Fruit fly (Drosophila melanogaster) whole organism, embryonic: Measurements from ENCODE around the gene CG11241.

Experiments
- Abd-B ChIP-seq: fragments of 200-800 bp; sonication (Bioruptor generic); optimal IDR thresholded peaks from 2 replicates; lab custom pipeline; 2018; ENCODE audit warnings: missing biosample characterization, mild to moderate bottlenecking, missing genetic modification characterization, moderate library complexity
- Adf1 ChIP-seq: fragments of 200-800 bp; sonication (Bioruptor generic); IDR thresholded peaks from 2 replicates; pipeline ENCODE4 v1.3.6; 2022; ENCODE audit warnings: missing biosample characterization, missing genetic modification characterization
- CG10209 ChIP-seq: fragments of 200-800 bp; sonication (Bioruptor generic); optimal IDR thresholded peaks from 3 replicates; lab custom pipeline; 2017; ENCODE audit warnings: missing biosample characterization, mild to moderate bottlenecking, missing genetic modification characterization, missing genetic modification reagents
- CG10959 ChIP-seq: fragments of 200-800 bp; sonication (Bioruptor generic); IDR thresholded peaks from 2 replicates; pipeline ENCODE4 v1.3.6; 2022; ENCODE audit warnings: missing biosample characterization, missing genetic modification characterization
- CG12155 ChIP-seq: fragments of 200-800 bp; sonication (Bioruptor generic); optimal IDR thresholded peaks from 3 replicates; lab custom pipeline; 2016; ENCODE audit warnings: missing biosample characterization, missing genetic modification characterization
- CG12299 ChIP-seq: fragments of 200-800 bp; sonication (Bioruptor generic); optimal IDR thresholded peaks from 2 replicates; lab custom pipeline; 2018; ENCODE audit warnings: missing biosample characterization, mild to moderate bottlenecking, missing genetic modification characterization
- CG1233 ChIP-seq: fragments of 200-800 bp; sonication (Bioruptor generic); optimal IDR thresholded peaks from 4 replicates; lab custom pipeline; 2018; ENCODE audit warnings: missing biosample characterization, mild to moderate bottlenecking, missing genetic modification characterization
- CG12391 ChIP-seq: fragments of 200-800 bp; sonication (Bioruptor generic); optimal IDR thresholded peaks from 3 replicates; lab custom pipeline; 2018; ENCODE audit warnings: missing biosample characterization, mild to moderate bottlenecking, missing genetic modification characterization, moderate library complexity
- CG14441 ChIP-seq: fragments of 200-800 bp; sonication (Bioruptor generic); IDR thresholded peaks from 2 replicates; pipeline ENCODE4 v1.3.6; 2022; ENCODE audit warnings: missing biosample characterization, missing genetic modification characterization
- CG15269 ChIP-seq: fragments of 200-800 bp; sonication (Bioruptor generic); optimal IDR thresholded peaks from 2 replicates; lab custom pipeline; 2018; ENCODE audit warnings: missing biosample characterization, mild to moderate bottlenecking, missing genetic modification characterization, moderate library complexity
- CG1529 ChIP-seq: fragments of 200-800 bp; sonication (Bioruptor generic); optimal IDR thresholded peaks from 3 replicates; lab custom pipeline; 2018; ENCODE audit warnings: missing biosample characterization, missing genetic modification characterization
- CG16815 ChIP-seq: fragments of 200-800 bp; sonication (Bioruptor generic); optimal IDR thresholded peaks from 3 replicates; lab custom pipeline; 2017; ENCODE audit warnings: missing biosample characterization, mild to moderate bottlenecking, missing genetic modification characterization
- CG18619 ChIP-seq: fragments of 200-800 bp; sonication (Bioruptor generic); optimal IDR thresholded peaks from 3 replicates; lab custom pipeline; 2017; ENCODE audit warnings: missing biosample characterization, mild to moderate bottlenecking, missing genetic modification characterization
- CG31388 ChIP-seq: fragments of 200-800 bp; sonication (Bioruptor generic); optimal IDR thresholded peaks from 2 replicates; lab custom pipeline; 2016; ENCODE audit warnings: missing biosample characterization, missing genetic modification characterization
- CG32772 ChIP-seq: fragments of 200-800 bp; sonication (Bioruptor generic); IDR thresholded peaks from 2 replicates; pipeline ENCODE4 v1.3.6; 2022; ENCODE audit warnings: missing biosample characterization, missing genetic modification characterization
- CG34224 ChIP-seq: fragments of 200-800 bp; sonication (Bioruptor generic); IDR thresholded peaks from 3 replicates; pipeline ENCODE4 v1.3.6; 2022; ENCODE audit warnings: missing biosample characterization, missing genetic modification characterization; ENCODE audit not compliant: partially characterized antibody
- CG3726 ChIP-seq: fragments of 200-800 bp; sonication (Bioruptor generic); IDR thresholded peaks from 3 replicates; pipeline ENCODE4, ENCODE4 v1.3.6; 2022; ENCODE audit warnings: missing biosample characterization, missing genetic modification characterization
- CG4707 ChIP-seq: fragments of 200-800 bp; sonication (Bioruptor generic); optimal IDR thresholded peaks from 2 replicates; lab custom pipeline; 2018; ENCODE audit warnings: missing biosample characterization, mild to moderate bottlenecking, missing genetic modification characterization, moderate library complexity
- CG5245 ChIP-seq: fragments of 200-800 bp; sonication (Bioruptor generic); optimal IDR thresholded peaks from 3 replicates; lab custom pipeline; 2016; ENCODE audit warnings: missing biosample characterization, missing genetic modification characterization
- CG6765 ChIP-seq: fragments of 200-800 bp; sonication (Bioruptor generic); optimal IDR thresholded peaks from 3 replicates; lab custom pipeline; 2017; ENCODE audit warnings: missing biosample characterization, mild to moderate bottlenecking, missing genetic modification characterization
- CG8478 ChIP-seq: fragments of >200 bp; optimal IDR thresholded peaks from 2 replicates; lab custom pipeline; 2018
- CG8765 ChIP-seq: fragments of 200-800 bp; sonication (Bioruptor generic); IDR thresholded peaks from 2 replicates; pipeline ENCODE4 v1.3.6; 2022; ENCODE audit warnings: missing biosample characterization, missing genetic modification characterization
- CG9437 ChIP-seq: fragments of 200-800 bp; sonication (Bioruptor generic); optimal IDR thresholded peaks from 2 replicates; lab custom pipeline; 2018; ENCODE audit warnings: missing biosample characterization, mild to moderate bottlenecking, missing genetic modification characterization
- CG9817 ChIP-seq: fragments of 200-800 bp; sonication (Bioruptor generic); optimal IDR thresholded peaks from 2 replicates; lab custom pipeline; 2018; ENCODE audit warnings: missing biosample characterization, mild to moderate bottlenecking, missing genetic modification characterization, moderate library complexity
- CTCF ChIP-seq: fragments of 200-800 bp; sonication (Bioruptor generic); optimal IDR thresholded peaks from 2 replicates; lab custom pipeline; 2017; ENCODE audit warnings: missing biosample characterization, mild to moderate bottlenecking, missing genetic modification characterization, moderate library complexity
- CkIIα-i1 ChIP-seq: fragments of 200-800 bp; sonication (Bioruptor generic); IDR thresholded peaks from 2 replicates; pipeline ENCODE4 v1.3.6; 2022; ENCODE audit warnings: missing biosample characterization, missing genetic modification characterization
- CrebB ChIP-seq: fragments of 200-800 bp; sonication (Bioruptor generic); optimal IDR thresholded peaks from 3 replicates; lab custom pipeline; 2018; ENCODE audit warnings: missing biosample characterization, mild to moderate bottlenecking, missing genetic modification characterization
- D19A ChIP-seq: fragments of 200-800 bp; optimal IDR thresholded peaks from 3 replicates; lab custom pipeline; 2019; ENCODE audit warnings: missing biosample characterization, mild to moderate bottlenecking, missing genetic modification characterization, moderate library complexity
- Dfd ChIP-seq, 2 experiments: fragments of >200 bp; optimal IDR thresholded peaks; 2 replicates each; lab custom pipeline; 2017; ENCODE audit warnings: missing biosample characterization in 2 of 2, missing genetic modification characterization in 2 of 2
- Fer2 ChIP-seq: fragments of 200-800 bp; sonication (Bioruptor generic); optimal IDR thresholded peaks from 2 replicates; lab custom pipeline; 2018; ENCODE audit warnings: missing biosample characterization, mild to moderate bottlenecking, missing genetic modification characterization, moderate library complexity
- Fer3 ChIP-seq: fragments of 200-800 bp; sonication (Bioruptor generic); optimal IDR thresholded peaks from 2 replicates; lab custom pipeline; 2018; ENCODE audit warnings: missing biosample characterization, mild to moderate bottlenecking, missing genetic modification characterization, moderate library complexity
- Hsf ChIP-seq: fragments of 200-800 bp; sonication (Bioruptor generic); optimal IDR thresholded peaks from 3 replicates; lab custom pipeline; 2016; ENCODE audit warnings: missing biosample characterization, missing genetic modification characterization
- Max ChIP-seq: fragments of 200-800 bp; sonication (Bioruptor generic); optimal IDR thresholded peaks from 2 replicates; lab custom pipeline; 2016; ENCODE audit warnings: missing biosample characterization, mild to moderate bottlenecking, missing genetic modification characterization
- Pdp1 ChIP-seq, 2 experiments: fragments of 200-800 bp; sonication (Bioruptor generic); optimal IDR thresholded peaks; 3 replicates each; lab custom pipeline; 2016; ENCODE audit warnings: missing biosample characterization in 2 of 2, missing genetic modification characterization in 2 of 2, mild to moderate bottlenecking in 1 of 2, moderate library complexity in 1 of 2
- Sry-β ChIP-seq: fragments of 200-800 bp; sonication (Bioruptor generic); optimal IDR thresholded peaks from 2 replicates; lab custom pipeline; 2018; ENCODE audit warnings: missing biosample characterization, mild to moderate bottlenecking, missing genetic modification characterization, moderate library complexity
- ara ChIP-seq: fragments of 200-800 bp; sonication (Bioruptor generic); IDR thresholded peaks from 2 replicates; pipeline ENCODE4 v1.3.6; 2022; ENCODE audit warnings: missing biosample characterization, missing genetic modification characterization
- chinmo ChIP-seq: fragments of 200-800 bp; sonication (Bioruptor generic); IDR thresholded peaks from 4 replicates; pipeline ENCODE4 v1.3.6; 2022; ENCODE audit warnings: missing biosample characterization, missing genetic modification characterization; ENCODE audit not compliant: partially characterized antibody
- dysf ChIP-seq: fragments of 200-800 bp; sonication (Bioruptor generic); IDR thresholded peaks from 3 replicates; pipeline ENCODE4 v1.3.6; 2022; ENCODE audit warnings: missing biosample characterization, missing genetic modification characterization
- emc ChIP-seq: fragments of 200-800 bp; sonication (Bioruptor generic); optimal IDR thresholded peaks from 2 replicates; lab custom pipeline; 2016; ENCODE audit warnings: missing biosample characterization, missing genetic modification characterization
- eve ChIP-seq, 2 experiments: fragments of >200 bp; optimal IDR thresholded peaks; 2 replicates each; lab custom pipeline; 2017; ENCODE audit warnings: missing biosample characterization in 2 of 2, missing genetic modification characterization in 2 of 2
- gfzf ChIP-seq: fragments of 200-800 bp; sonication (Bioruptor generic); optimal IDR thresholded peaks from 2 replicates; lab custom pipeline; 2016; ENCODE audit warnings: missing biosample characterization, mild to moderate bottlenecking, missing genetic modification characterization, moderate library complexity
- grn ChIP-seq: fragments of 200-800 bp; sonication (Bioruptor generic); optimal IDR thresholded peaks from 3 replicates; lab custom pipeline; 2017; ENCODE audit warnings: missing biosample characterization, missing genetic modification characterization
- hkb ChIP-seq, 2 experiments: fragments of 200-800 bp in 1 of 2; fragments of >200 bp in 1 of 2; sonication (Bioruptor generic) in 1 of 2; IDR thresholded peaks in 1 of 2; optimal IDR thresholded peaks in 1 of 2; 2 replicates each; pipeline versions ENCODE4 v1.3.6 to Lab custom; 2017 to 2022; ENCODE audit warnings: missing biosample characterization in 1 of 2, missing genetic modification characterization in 1 of 2
- jigr1 ChIP-seq: fragments of 200-800 bp; sonication (Bioruptor generic); IDR thresholded peaks from 3 replicates; pipeline ENCODE4 v1.3.6; 2022; ENCODE audit warnings: missing biosample characterization, missing genetic modification characterization
- otp ChIP-seq: fragments of 200-800 bp; sonication (Bioruptor generic); IDR thresholded peaks from 3 replicates; pipeline ENCODE4, ENCODE4 v1.3.6; 2022; ENCODE audit warnings: missing biosample characterization, missing genetic modification characterization
- sens-2 ChIP-seq: fragments of 200-800 bp; sonication (Bioruptor generic); IDR thresholded peaks from 2 replicates; pipeline ENCODE4 v1.3.6; 2022; ENCODE audit warnings: missing biosample characterization, missing genetic modification characterization
- shn ChIP-seq: fragments of 200-800 bp; sonication (Bioruptor generic); optimal IDR thresholded peaks from 3 replicates; lab custom pipeline; 2016; ENCODE audit warnings: missing biosample characterization, missing genetic modification characterization
- trem ChIP-seq: fragments of 200-800 bp; optimal IDR thresholded peaks from 3 replicates; lab custom pipeline; 2019; ENCODE audit warnings: missing biosample characterization, mild to moderate bottlenecking, missing genetic modification characterization, moderate library complexity
- vnd ChIP-seq: fragments of 200-800 bp; sonication (Bioruptor generic); IDR thresholded peaks from 3 replicates; pipeline ENCODE4 v1.3.6; 2022; ENCODE audit warnings: missing biosample characterization, missing genetic modification characterization; ENCODE audit not compliant: partially characterized antibody
- wdn ChIP-seq: fragments of 200-800 bp; sonication (Bioruptor generic); IDR thresholded peaks from 2 replicates; pipeline ENCODE4 v1.3.6; 2022; ENCODE audit warnings: missing biosample characterization, missing genetic modification characterization

The CG11241 gene

dm6 chr3L:22717137-22717767 is 21.0 kb downstream of the CG11241 start, which contains the start of the genes ArfGAP3 and CG32452 (continued):
- TF ChIP-seq Abd-B (GFP tag; lab: Kevin White, UChicago) = peak; percentile 60
- no peak for TF ChIP-seq otp
- peak; percentile 63 for TF ChIP-seq shn (GFP tag; lab: Kevin White, UChicago)
- peak; percentile 94 for TF ChIP-seq Sry-β (GFP tag; lab: Kevin White, UChicago)
- TF ChIP-seq CG15269 = peak; percentile 75
- TF ChIP-seq CG12391 (tag; lab: Kevin White, UChicago) = peak; percentile 87
- peak; percentile 76 for TF ChIP-seq trem (tag; lab: Kevin White, UChicago)
- TF ChIP-seq CG14441 (GFP tag; lab: Robert Waterston, UW) = peak; percentile 79
- TF ChIP-seq grn = no peak
- TF ChIP-seq CG32772 = 0 out of 2 replicates have a peak, but pooled peaks have one; percentile 41
- TF ChIP-seq CG8765 (GFP tag; lab: Robert Waterston, UW) = peak; percentile 29; the same call in 1 of the 2 replicates
- TF ChIP-seq CG4707 = no peak
- TF ChIP-seq Max (GFP tag; lab: Kevin White, UChicago) = peak; percentile 83
- TF ChIP-seq chinmo (GFP tag; lab: Robert Waterston, UW) = 0 out of 4 replicates have a peak, but pooled peaks have one; percentile 54
- no peak for TF ChIP-seq eve (GFP tag; optimal IDR thresholded peaks at IDR 0.05; lab: Kevin White, UChicago)
- TF ChIP-seq vnd = peak; percentile 58; the same call in 1 of the 3 replicates
- TF ChIP-seq CTCF (GFP tag; lab: Kevin White, UChicago) = no peak
- TF ChIP-seq CG1233 (GFP tag; lab: Kevin White, UChicago) = peak; percentile 58
- peak; percentile 29 for TF ChIP-seq CG1529 (GFP tag; lab: Kevin White, UChicago)
- TF ChIP-seq CG5245 (GFP tag; lab: Kevin White, UChicago) = peak; percentile 30
- no peak for TF ChIP-seq CG3726 (GFP tag; lab: Robert Waterston, UW)
- peak; percentile 50 for TF ChIP-seq CrebB (tag; lab: Kevin White, UChicago)
- TF ChIP-seq wdn (GFP tag; lab: Robert Waterston, UW) = 0 out of 2 replicates have a peak, but pooled peaks have one; percentile 36
- peak; percentile 74 for TF ChIP-seq CG18619 (GFP tag; lab: Kevin White, UChicago)
- no peak for TF ChIP-seq hkb (optimal IDR thresholded peaks at IDR 0.05; lab: Kevin White, UChicago)
- peak; percentile 73 for TF ChIP-seq hkb (GFP tag; IDR thresholded peaks at IDR 0.05; lab: Robert Waterston, UW)
- TF ChIP-seq Fer3 (tag; lab: Kevin White, UChicago) = peak; percentile 78
- TF ChIP-seq CG31388 = peak; percentile 37
- peak; percentile 78 for TF ChIP-seq CG12155 (GFP tag; lab: Kevin White, UChicago)
- peak; percentile 84 for TF ChIP-seq Hsf
- TF ChIP-seq CG10209 = peak; percentile 70
- no peak for TF ChIP-seq CG8478 (lab: Kevin White, UChicago)
- peak; percentile 31; the same call in 1 of the 2 replicates for TF ChIP-seq Adf1 (GFP tag; lab: Robert Waterston, UW)
- peak; percentile 15 for TF ChIP-seq emc (GFP tag; lab: Kevin White, UChicago)
- TF ChIP-seq jigr1 (GFP tag; lab: Robert Waterston, UW) = no peak
- no peak for TF ChIP-seq Dfd (GFP tag; optimal IDR thresholded peaks at IDR 0.05; lab: Kevin White, UChicago)
- no peak for TF ChIP-seq sens-2 (GFP tag; lab: Robert Waterston, UW)
- peak; percentile 70; the same call in 2 of the 3 replicates for TF ChIP-seq dysf (GFP tag; lab: Robert Waterston, UW)
- TF ChIP-seq D19A = peak; percentile 66
- peak; percentile 53 for TF ChIP-seq ara (GFP tag; lab: Robert Waterston, UW)
- no peak for TF ChIP-seq CG6765 (GFP tag; lab: Kevin White, UChicago)
- 0 out of 2 replicates have a peak, but pooled peaks have one; percentile 36 for TF ChIP-seq CG10959 (GFP tag; lab: Robert Waterston, UW)
- peak; percentile 51 to 67 for TF ChIP-seq Pdp1 (GFP tag; optimal IDR thresholded peaks at IDR 0.05; lab: Kevin White, UChicago)
- TF ChIP-seq CG9437 (GFP tag; lab: Kevin White, UChicago) = peak; percentile 81
- TF ChIP-seq CG34224 = peak; percentile 68
- TF ChIP-seq gfzf = peak; percentile 23
- peak; percentile 75 for TF ChIP-seq CG9817 (tag; lab: Kevin White, UChicago)
- peak; percentile 51 for TF ChIP-seq CG16815
- TF ChIP-seq CG12299 (tag; lab: Kevin White, UChicago) = peak; percentile 38
- TF ChIP-seq Fer2 (tag; lab: Kevin White, UChicago) = peak; percentile 47
- no peak for TF ChIP-seq CkIIα-i1 (GFP tag; lab: Robert Waterston, UW)
